ENCODE assay signal across 2 fruit fly cellular contexts in the genomic region with DNA sequence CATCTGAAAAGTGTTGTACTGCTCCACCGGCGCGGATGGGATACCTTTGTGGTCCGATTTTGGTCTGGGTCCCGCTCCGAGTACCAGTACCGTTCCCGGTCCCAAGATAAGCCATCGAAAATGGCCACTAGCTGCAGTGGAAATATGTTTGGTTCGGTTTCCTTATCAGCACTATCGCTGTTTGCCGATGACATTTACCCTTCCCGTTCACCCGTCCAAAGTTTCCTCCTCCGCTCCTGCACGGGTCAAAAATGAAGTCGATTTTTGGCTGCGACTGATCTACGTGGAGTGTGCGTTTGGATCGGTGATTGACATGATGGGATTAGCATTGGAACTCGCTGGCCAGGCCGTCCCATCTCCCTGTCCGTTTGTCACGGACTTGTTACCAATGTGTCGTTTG.
TF ChIP-seq lines count a peak whose summit lies in the region.

No protein-coding gene starts in this region.

- no peak for TF ChIP-seq CTCF in whole organism, embryonic (GFP tag; optimal IDR thresholded peaks at IDR 0.05; lab: Kevin White, UChicago)

TF ChIP-seq in whole organism, embryonic, 481 proteins besides CTCF, POLR2A, EP300 and RAD21:
- peak; percentile 19 for TF ChIP-seq grn (GFP tag; optimal IDR thresholded peaks at IDR 0.05; lab: Kevin White, UChicago)
- TF ChIP-seq pan (optimal IDR thresholded peaks at IDR 0.05; lab: Kevin White, UChicago): no peak
- TF ChIP-seq pan (GFP tag; optimal IDR thresholded peaks at IDR 0.05 in 1 of 2, IDR thresholded peaks at IDR 0.05 in 1 of 2): peak in 1 of 2 experiments; percentile 20
- peak in 1 of 2 experiments; percentile 56 for TF ChIP-seq Hr78 (GFP tag; optimal IDR thresholded peaks at IDR 0.05; lab: Kevin White, UChicago)
- no peak for TF ChIP-seq CG12299 (tag; optimal IDR thresholded peaks at IDR 0.05; lab: Kevin White, UChicago)
- TF ChIP-seq GATAe (GFP tag; conservative IDR thresholded peaks at IDR 0.05; lab: Robert Waterston, UW): 0 out of 2 replicates have a peak, but pooled peaks have one; percentile 26
- TF ChIP-seq Atf6 (GFP tag; IDR thresholded peaks at IDR 0.05; lab: Robert Waterston, UW): no peak
- TF ChIP-seq CG13123 (GFP tag; optimal IDR thresholded peaks at IDR 0.05; lab: Kevin White, UChicago): no peak
- no peak for TF ChIP-seq knrl (GFP tag; IDR thresholded peaks at IDR 0.05; lab: Robert Waterston, UW; ENCODE audit: partially characterized antibody)
- TF ChIP-seq CG3995 (GFP tag; optimal IDR thresholded peaks at IDR 0.05; lab: Kevin White, UChicago): no peak
- TF ChIP-seq crol (GFP tag; IDR thresholded peaks at IDR 0.05; lab: Robert Waterston, UW): peak; percentile 63

TF ChIP-seq in whole organism, prepupa, 60 proteins besides CTCF, POLR2A, EP300 and RAD21:
- no peak for TF ChIP-seq CG16779 (tag; optimal IDR thresholded peaks at IDR 0.05; lab: Kevin White, UChicago)
- peak; percentile 27 for TF ChIP-seq fkh (GFP tag; optimal IDR thresholded peaks at IDR 0.05; lab: Kevin White, UChicago)
- no peak for TF ChIP-seq CG3032 (tag; optimal IDR thresholded peaks at IDR 0.05; lab: Kevin White, UChicago)
